Fruit fly (Drosophila melanogaster) whole organism, adult: Measurements from ENCODE around the gene Nab2.
A peak's percentile ranks its signal among the peaks of the same experiment; 100 is the strongest.

Source experiments
- CG11617 ChIP-seq: fragments of 200-800 bp; sonication (Bioruptor generic); optimal IDR thresholded peaks from 2 replicates; lab custom pipeline; 2017; ENCODE audit warnings: mild to moderate bottlenecking, missing biosample characterization, missing genetic modification reagents, missing genetic modification characterization
- CG12768 ChIP-seq: fragments of 200-800 bp; sonication (Bioruptor generic); optimal IDR thresholded peaks from 2 replicates; lab custom pipeline; 2017; ENCODE audit warnings: missing biosample characterization, missing genetic modification characterization, mild to moderate bottlenecking, moderate library complexity, missing genetic modification reagents
- CG14711 ChIP-seq: fragments of 200-800 bp; sonication (Bioruptor generic); optimal IDR thresholded peaks from 2 replicates; lab custom pipeline; 2018; ENCODE audit warnings: missing biosample characterization, mild to moderate bottlenecking, missing genetic modification characterization, moderate library complexity
- CG1620 ChIP-seq: fragments of 200-800 bp; sonication (Bioruptor generic); optimal IDR thresholded peaks from 2 replicates; lab custom pipeline; 2016; ENCODE audit warnings: missing biosample characterization, missing genetic modification characterization
- CG33017 ChIP-seq: fragments of 200-800 bp; sonication (Bioruptor generic); optimal IDR thresholded peaks from 2 replicates; lab custom pipeline; 2018; ENCODE audit warnings: missing biosample characterization, mild to moderate bottlenecking, missing genetic modification characterization, moderate library complexity
- CG5204 ChIP-seq: fragments of 200-800 bp; sonication (Bioruptor generic); optimal IDR thresholded peaks from 2 replicates; lab custom pipeline; 2016; ENCODE audit warnings: missing biosample characterization, missing genetic modification characterization
- CG7045 ChIP-seq: fragments of 200-800 bp; sonication (Bioruptor generic); optimal IDR thresholded peaks from 2 replicates; lab custom pipeline; 2017; ENCODE audit warnings: missing biosample characterization, mild to moderate bottlenecking, missing genetic modification characterization
- CG7101 ChIP-seq: fragments of 200-800 bp; sonication (Bioruptor generic); optimal IDR thresholded peaks from 2 replicates; lab custom pipeline; 2018; ENCODE audit warnings: missing biosample characterization, mild to moderate bottlenecking, missing genetic modification characterization, moderate library complexity
- Clk ChIP-seq: fragments of 200-800 bp; sonication (Bioruptor generic); optimal IDR thresholded peaks from 2 replicates; lab custom pipeline; 2017; ENCODE audit warnings: missing biosample characterization, missing genetic modification characterization
- Crg-1 ChIP-seq: fragments of 200-800 bp; sonication (Bioruptor generic); optimal IDR thresholded peaks from 2 replicates; lab custom pipeline; 2016; ENCODE audit warnings: missing biosample characterization, missing genetic modification characterization
- Hr96 ChIP-seq: fragments of 200-800 bp; sonication (Bioruptor generic); optimal IDR thresholded peaks from 2 replicates; lab custom pipeline; 2016; ENCODE audit warnings: missing biosample characterization, missing genetic modification characterization
- Mnt ChIP-seq: fragments of 200-800 bp; sonication (Bioruptor generic); optimal IDR thresholded peaks from 2 replicates; lab custom pipeline; 2016; ENCODE audit warnings: missing biosample characterization, mild to moderate bottlenecking, missing genetic modification characterization
- bab1 ChIP-seq: fragments of 200-800 bp; sonication (Bioruptor generic); optimal IDR thresholded peaks from 3 replicates; lab custom pipeline; 2019; ENCODE audit warnings: missing biosample characterization, mild to moderate bottlenecking, missing genetic modification characterization, moderate library complexity
- cic ChIP-seq: fragments of 200-800 bp; sonication (Bioruptor generic); optimal IDR thresholded peaks from 2 replicates; lab custom pipeline; 2017; ENCODE audit warnings: missing biosample characterization, mild to moderate bottlenecking, missing genetic modification characterization, moderate library complexity
- cnc ChIP-seq, 2 experiments: fragments of >200 bp; optimal IDR thresholded peaks; 2 replicates each; lab custom pipeline; 2017
- kay ChIP-seq: fragments of 200-800 bp; sonication (Bioruptor generic); peaks from one replicate; lab custom pipeline; 2016; ENCODE audit warnings: missing biosample characterization, missing genetic modification characterization, borderline replicate concordance
- ovo ChIP-seq: fragments of 200-800 bp; sonication (Bioruptor generic); optimal IDR thresholded peaks from 2 replicates; lab custom pipeline; 2016; ENCODE audit warnings: missing biosample characterization, missing genetic modification characterization
- pad ChIP-seq: fragments of 200-800 bp; sonication (Bioruptor generic); optimal IDR thresholded peaks from 3 replicates; lab custom pipeline; 2017; ENCODE audit warnings: missing biosample characterization, missing genetic modification characterization, mild to moderate bottlenecking, moderate library complexity, missing genetic modification reagents
- tj ChIP-seq: fragments of 200-800 bp; sonication (Bioruptor generic); optimal IDR thresholded peaks from 3 replicates; lab custom pipeline; 2017; ENCODE audit warnings: missing biosample characterization, mild to moderate bottlenecking, missing genetic modification characterization, moderate library complexity
- toe ChIP-seq: fragments of 200-800 bp; sonication (Bioruptor generic); optimal IDR thresholded peaks from 2 replicates; lab custom pipeline; 2016; ENCODE audit warnings: missing biosample characterization, missing genetic modification characterization

The Nab2 gene

dm6 chr3R:24294299-24294698, 23.9 kb downstream of the Nab2 start, which contains the start of gene CG5715:
Gene CG5715 (minus strand): TSS chr3R:24294399.
- no peak for TF ChIP-seq tj
- TF ChIP-seq CG5204 (GFP tag; lab: Kevin White, UChicago) = no peak
- TF ChIP-seq cnc (optimal IDR thresholded peaks at IDR 0.05; lab: Kevin White, UChicago) = no peak
- TF ChIP-seq CG14711 (tag; lab: Kevin White, UChicago) = no peak
- TF ChIP-seq CG7045 = no peak
- TF ChIP-seq pad (GFP tag; lab: Kevin White, UChicago) = no peak
- TF ChIP-seq cic (GFP tag; lab: Kevin White, UChicago) = no peak
- TF ChIP-seq CG12768 = no peak
- no peak for TF ChIP-seq ovo
- no peak for TF ChIP-seq Clk
- no peak for TF ChIP-seq toe (GFP tag; lab: Kevin White, UChicago)
- TF ChIP-seq Hr96 = no peak

- TF ChIP-seq CG5204 (GFP tag; lab: Kevin White, UChicago) (no peak), bab1 (no peak), CG11617 (GFP tag; lab: Kevin White, UChicago) (no peak), cnc (optimal IDR thresholded peaks at IDR 0.05; lab: Kevin White, UChicago) (no peak), CG33017 (tag; lab: Kevin White, UChicago) (no peak), pad (GFP tag; lab: Kevin White, UChicago) (no peak), CG7101 (tag; lab: Kevin White, UChicago) (no peak), CG12768 (no peak), Hr96 (no peak), kay (GFP tag; lab: Kevin White, UChicago) (no peak), toe (GFP tag; lab: Kevin White, UChicago) (no peak), tj (no peak), cic (GFP tag; lab: Kevin White, UChicago) (no peak), Mnt (GFP tag; lab: Kevin White, UChicago) (no peak), CG1620 (GFP tag; lab: Kevin White, UChicago) (no peak), ovo (no peak), Clk (no peak)
Measured at dm6 chr3R:24293171-24293570, 25.0 kb downstream of the Nab2 start.

- peak; percentile 61 for TF ChIP-seq pad (GFP tag; lab: Kevin White, UChicago)
- peak; percentile 69 for TF ChIP-seq CG7101 (tag; lab: Kevin White, UChicago)
- peak; percentile 72 for TF ChIP-seq Crg-1
- TF ChIP-seq tj = peak; percentile 10
- peak; percentile 57 for TF ChIP-seq ovo
- peak; percentile 76 for TF ChIP-seq CG12768
- TF ChIP-seq kay (GFP tag; lab: Kevin White, UChicago) = no peak
- peak; percentile 87 for TF ChIP-seq bab1
- TF ChIP-seq cnc (optimal IDR thresholded peaks at IDR 0.05; lab: Kevin White, UChicago) = no peak
- TF ChIP-seq CG33017 (tag; lab: Kevin White, UChicago) = peak; percentile 43
- TF ChIP-seq CG5204 (GFP tag; lab: Kevin White, UChicago) = no peak
- peak; percentile 70 for TF ChIP-seq CG11617 (GFP tag; lab: Kevin White, UChicago)
- peak; percentile 50 for TF ChIP-seq CG1620 (GFP tag; lab: Kevin White, UChicago)
- peak; percentile 37 for TF ChIP-seq cic (GFP tag; lab: Kevin White, UChicago)
- no peak for TF ChIP-seq toe (GFP tag; lab: Kevin White, UChicago)
- TF ChIP-seq CG14711 (tag; lab: Kevin White, UChicago) = peak; percentile 70
- TF ChIP-seq CG7045 = peak; percentile 69
- TF ChIP-seq Clk = peak; percentile 12
- peak; percentile 47 for TF ChIP-seq Mnt (GFP tag; lab: Kevin White, UChicago)
- TF ChIP-seq Hr96 = peak; percentile 52
Measured at dm6 chr3R:24289768-24290349, 28.4 kb downstream of the Nab2 start, which contains the start of the genes CG34290 and Uck. Gene CG34290 (minus strand): TSS chr3R:24289818. Gene Uck (plus strand): TSS chr3R:24290172.

- TF ChIP-seq CG1620 (GFP tag; lab: Kevin White, UChicago) (no peak), Clk (no peak), toe (GFP tag; lab: Kevin White, UChicago) (no peak), pad (GFP tag; lab: Kevin White, UChicago) (no peak), Hr96 (no peak), cic (GFP tag; lab: Kevin White, UChicago) (no peak), CG33017 (tag; lab: Kevin White, UChicago) (no peak), CG14711 (tag; lab: Kevin White, UChicago) (no peak), CG12768 (no peak)
Measured at dm6 chr3R:24287157-24287556, 31.1 kb downstream of the Nab2 start.

- no peak for TF ChIP-seq CG33017 (tag; lab: Kevin White, UChicago)
- TF ChIP-seq cic (GFP tag; lab: Kevin White, UChicago) = peak; percentile 52
- TF ChIP-seq CG12768 = no peak
- TF ChIP-seq Mnt (GFP tag; lab: Kevin White, UChicago) = no peak
- no peak for TF ChIP-seq CG14711 (tag; lab: Kevin White, UChicago)
- no peak for TF ChIP-seq bab1
- TF ChIP-seq kay (GFP tag; lab: Kevin White, UChicago) = no peak
Measured at dm6 chr3R:24285423-24285822, 32.8 kb downstream of the Nab2 start.

- TF ChIP-seq CG14711 (tag; lab: Kevin White, UChicago) = no peak
- TF ChIP-seq CG1620 (GFP tag; lab: Kevin White, UChicago) = no peak
- no peak for TF ChIP-seq Crg-1
- TF ChIP-seq CG7101 (tag; lab: Kevin White, UChicago) = no peak
- no peak for TF ChIP-seq ovo
- TF ChIP-seq toe (GFP tag; lab: Kevin White, UChicago) = no peak
- TF ChIP-seq tj = no peak
- TF ChIP-seq CG33017 (tag; lab: Kevin White, UChicago) = no peak
- TF ChIP-seq CG5204 (GFP tag; lab: Kevin White, UChicago) = no peak
- no peak for TF ChIP-seq CG11617 (GFP tag; lab: Kevin White, UChicago)
- no peak for TF ChIP-seq cic (GFP tag; lab: Kevin White, UChicago)
- TF ChIP-seq Hr96 = no peak
- TF ChIP-seq kay (GFP tag; lab: Kevin White, UChicago) = no peak
- TF ChIP-seq pad (GFP tag; lab: Kevin White, UChicago) = no peak
- no peak for TF ChIP-seq CG12768
Measured at dm6 chr3R:24284164-24284563, 34.1 kb downstream of the Nab2 start.
